Worm (Caenorhabditis elegans): ENCODE measurements around the gene syx-18.

- TF ChIP-seq sem-2 (GFP tag; optimal IDR thresholded peaks at IDR 0.05) (no peak), unc-39 (tag; optimal IDR thresholded peaks at IDR 0.05) (no peak), snpc-4 (tag; optimal IDR thresholded peaks at IDR 0.05) (no peak), elt-1 (tag; optimal IDR thresholded peaks at IDR 0.05; ENCODE audit: borderline replicate concordance, insufficient read depth) (no peak), nhr-28 (tag; optimal IDR thresholded peaks at IDR 0.05) (no peak), elt-3 (tag; optimal IDR thresholded peaks at IDR 0.05) (no peak), unc-120 (tag; optimal IDR thresholded peaks at IDR 0.05; ENCODE audit: poor library complexity, severe bottlenecking) (no peak), blmp-1 (tag; optimal IDR thresholded peaks at IDR 0.05) (no peak), lsy-2 (tag; optimal IDR thresholded peaks at IDR 0.05) (no peak), ces-1 (GFP tag; optimal IDR thresholded peaks at IDR 0.05) (no peak), nhr-76 (tag; optimal IDR thresholded peaks at IDR 0.05) (no peak), unc-62 (GFP tag; optimal IDR thresholded peaks at IDR 0.05) (no peak)
Measured at ce11 chrV:6699021-6699420, 43.8 kb upstream of the syx-18 start.

Data from whole organism, mixed stage, embryonic.